Worm (Caenorhabditis elegans) whole organism, mixed stage, embryonic: ENCODE results near the gene abhd-3.1.

Source experiments
- ceh-39 ChIP-seq: fragments of 150-350 bp; optimal IDR thresholded peaks from 2 replicates; lab custom pipeline; 2014; ENCODE audit warnings: missing biosample characterization, missing genetic modification characterization
- elt-3 ChIP-seq: fragments of 150-350 bp; optimal IDR thresholded peaks from 2 replicates; lab custom pipeline; 2014; ENCODE audit warnings: missing biosample characterization, missing genetic modification characterization
- ham-2 ChIP-seq: fragments of 200-800 bp; sonication (Bioruptor generic); optimal IDR thresholded peaks from 2 replicates; lab custom pipeline; 2018; ENCODE audit warnings: mild to moderate bottlenecking, missing genetic modification characterization, missing compliant biosample characterization
- lin-13 ChIP-seq: fragments of 150-350 bp; optimal IDR thresholded peaks from 2 replicates; lab custom pipeline; 2014; ENCODE audit warnings: missing biosample characterization, missing genetic modification characterization
- lin-32 ChIP-seq: fragments of 200-800 bp; sonication (Bioruptor generic); optimal IDR thresholded peaks from 2 replicates; lab custom pipeline; 2018; ENCODE audit warnings: mild to moderate bottlenecking, missing genetic modification characterization, missing compliant biosample characterization
- nhr-237 ChIP-seq: fragments of 150-350 bp; optimal IDR thresholded peaks from 2 replicates; lab custom pipeline; 2014; ENCODE audit warnings: missing biosample characterization, missing genetic modification characterization
- snpc-4 ChIP-seq: fragments of 150-350 bp; optimal IDR thresholded peaks from 2 replicates; lab custom pipeline; 2014; ENCODE audit warnings: missing biosample characterization, missing genetic modification characterization
- sptf-1 ChIP-seq: sonication (generic microtip); optimal IDR thresholded peaks from 2 replicates; lab custom pipeline; 2017; ENCODE audit warnings: mild to moderate bottlenecking, missing genetic modification characterization, moderate library complexity, missing compliant biosample characterization
- unc-62 ChIP-seq: fragments of 150-350 bp; optimal IDR thresholded peaks from 2 replicates; lab custom pipeline; 2014; ENCODE audit warnings: missing biosample characterization, missing genetic modification reagents, missing genetic modification characterization
- ztf-11 ChIP-seq: fragments of 150-350 bp; optimal IDR thresholded peaks from 2 replicates; lab custom pipeline; 2014; ENCODE audit warnings: missing biosample characterization, missing genetic modification characterization

ce11 chrV:19986788-19987187 is 31.5 kb downstream of the abhd-3.1 start:
- TF ChIP-seq ztf-11 (no peak), nhr-237 (tag; lab: Kevin White, UChicago) (no peak), ceh-39 (tag; lab: Kevin White, UChicago) (no peak), sptf-1 (no peak), unc-62 (GFP tag; lab: Kevin White, UChicago) (no peak), ham-2 (GFP tag; lab: Kevin White, UChicago) (no peak), snpc-4 (no peak), elt-3 (no peak), lin-32 (GFP tag; lab: Kevin White, UChicago) (no peak), lin-13 (tag; lab: Kevin White, UChicago) (no peak)
